Worm (Caenorhabditis elegans) whole organism, L2 larva: ENCODE data around the gene zipt-2.1.
A peak's percentile ranks its signal among the peaks of the same experiment; 100 is the strongest.

Source experiments
- C34F6.9 ChIP-seq: fragments of 150-350 bp; optimal IDR thresholded peaks from 2 replicates; lab custom pipeline; 2014; ENCODE audit warnings: missing biosample characterization, missing genetic modification characterization
- R02D3.7 ChIP-seq: fragments of 150-350 bp; optimal IDR thresholded peaks from 2 replicates; lab custom pipeline; 2014; ENCODE audit warnings: missing biosample characterization, missing genetic modification characterization
- Y55F3AM.14 ChIP-seq: fragments of 200-800 bp; sonication (Bioruptor generic); optimal IDR thresholded peaks from 2 replicates; lab custom pipeline; 2018; ENCODE audit warnings: mild to moderate bottlenecking, missing genetic modification characterization, missing compliant biosample characterization
- ZK546.5 ChIP-seq: sonication (generic microtip); optimal IDR thresholded peaks from 2 replicates; lab custom pipeline; 2017; ENCODE audit warnings: missing biosample characterization, missing genetic modification characterization
- alr-1 ChIP-seq: fragments of 150-350 bp; optimal IDR thresholded peaks from 2 replicates; lab custom pipeline; 2014; ENCODE audit warnings: missing biosample characterization, missing genetic modification characterization
- aly-2 ChIP-seq: fragments of 150-350 bp; optimal IDR thresholded peaks from 2 replicates; lab custom pipeline; 2014; ENCODE audit warnings: missing biosample characterization, missing genetic modification characterization
- ama-1 ChIP-seq: fragments of 150-350 bp; optimal IDR thresholded peaks from 2 replicates; lab custom pipeline; 2018; ENCODE audit warnings: inconsistent platforms
- blmp-1 ChIP-seq: sonication (generic microtip); optimal IDR thresholded peaks from 2 replicates; lab custom pipeline; 2017; ENCODE audit warnings: missing genetic modification characterization, mild to moderate bottlenecking, missing compliant biosample characterization, antibody characterized with exemption, moderate library complexity; ENCODE audit not compliant: insufficient read depth
- ceh-16 ChIP-seq: fragments of 150-350 bp; optimal IDR thresholded peaks from 2 replicates; lab custom pipeline; 2014; ENCODE audit warnings: missing biosample characterization, missing genetic modification characterization
- ceh-82 ChIP-seq: fragments of 150-350 bp; optimal IDR thresholded peaks from 2 replicates; lab custom pipeline; 2014; ENCODE audit warnings: missing biosample characterization, missing genetic modification characterization
- crh-2 ChIP-seq: sonication (generic microtip); optimal IDR thresholded peaks from 2 replicates; lab custom pipeline; 2017; ENCODE audit warnings: missing biosample characterization, missing genetic modification characterization
- dmd-4 ChIP-seq: sonication (generic microtip); optimal IDR thresholded peaks from 2 replicates; lab custom pipeline; 2017; ENCODE audit warnings: missing biosample characterization, missing genetic modification characterization
- egl-27 ChIP-seq: sonication (generic microtip); optimal IDR thresholded peaks from 3 replicates; lab custom pipeline; 2017; ENCODE audit warnings: missing biosample characterization, missing genetic modification reagents, missing genetic modification characterization
- elt-1 ChIP-seq: fragments of 150-350 bp; optimal IDR thresholded peaks from 2 replicates; lab custom pipeline; 2014; ENCODE audit warnings: missing biosample characterization, missing genetic modification characterization
- elt-3 ChIP-seq: sonication (generic microtip); optimal IDR thresholded peaks from 2 replicates; lab custom pipeline; 2017; ENCODE audit warnings: missing biosample characterization, missing genetic modification characterization
- fos-1 ChIP-seq: fragments of 150-350 bp; optimal IDR thresholded peaks from 2 replicates; lab custom pipeline; 2014; ENCODE audit warnings: missing biosample characterization, missing genetic modification characterization
- gmeb-1 ChIP-seq: fragments of 150-350 bp; optimal IDR thresholded peaks from 2 replicates; lab custom pipeline; 2014; ENCODE audit warnings: missing biosample characterization, missing genetic modification characterization
- lin-11 ChIP-seq: fragments of 150-350 bp; sonication (generic microtip); optimal IDR thresholded peaks from 2 replicates; lab custom pipeline; 2014; ENCODE audit warnings: missing biosample characterization, missing genetic modification characterization, inconsistent platforms, mixed read lengths
- lin-13 ChIP-seq: fragments of 150-350 bp; optimal IDR thresholded peaks from 2 replicates; lab custom pipeline; 2014; ENCODE audit warnings: missing biosample characterization, missing genetic modification reagents, missing genetic modification characterization
- lin-39 ChIP-seq: fragments of 150-350 bp; optimal IDR thresholded peaks from 2 replicates; lab custom pipeline; 2014; ENCODE audit warnings: missing biosample characterization, missing genetic modification reagents, missing genetic modification characterization
- lsy-2 ChIP-seq, 2 experiments: fragments of 150-350 bp in 1 of 2; sonication (generic microtip) in 1 of 2; optimal IDR thresholded peaks; 2 replicates each; lab custom pipeline; 2014 to 2017; ENCODE audit warnings: missing biosample characterization in 2 of 2, missing genetic modification characterization in 2 of 2
- mab-5 ChIP-seq: fragments of 150-350 bp; optimal IDR thresholded peaks from 2 replicates; lab custom pipeline; 2014; ENCODE audit warnings: missing biosample characterization, missing genetic modification characterization
- mbf-1 ChIP-seq: sonication (generic microtip); optimal IDR thresholded peaks from 2 replicates; lab custom pipeline; 2017; ENCODE audit warnings: missing biosample characterization, missing genetic modification characterization
- mdl-1 ChIP-seq, 2 experiments: fragments of 150-350 bp in 1 of 2; sonication (generic microtip) in 1 of 2; optimal IDR thresholded peaks; 2 replicates each; lab custom pipeline; 2017; ENCODE audit warnings: missing biosample characterization in 2 of 2, missing genetic modification characterization in 2 of 2
- nhr-10 ChIP-seq: sonication (generic microtip); optimal IDR thresholded peaks from 2 replicates; lab custom pipeline; 2017; ENCODE audit warnings: missing biosample characterization, missing genetic modification characterization
- nhr-11 ChIP-seq: fragments of 150-350 bp; optimal IDR thresholded peaks from 2 replicates; lab custom pipeline; 2014; ENCODE audit warnings: missing biosample characterization, missing genetic modification characterization
- nhr-129 ChIP-seq: fragments of 150-350 bp; optimal IDR thresholded peaks from 2 replicates; lab custom pipeline; 2014; ENCODE audit warnings: missing biosample characterization, missing genetic modification characterization
- nhr-21 ChIP-seq: fragments of 150-350 bp; optimal IDR thresholded peaks from 2 replicates; lab custom pipeline; 2014; ENCODE audit warnings: missing biosample characterization, missing genetic modification characterization
- nhr-237 ChIP-seq: fragments of 150-350 bp; optimal IDR thresholded peaks from 2 replicates; lab custom pipeline; 2014; ENCODE audit warnings: missing biosample characterization, missing genetic modification characterization
- nhr-6 ChIP-seq: fragments of 150-350 bp; optimal IDR thresholded peaks from 2 replicates; lab custom pipeline; 2014; ENCODE audit warnings: missing biosample characterization, missing genetic modification characterization
- nhr-77 ChIP-seq: fragments of 150-350 bp; optimal IDR thresholded peaks from 2 replicates; lab custom pipeline; 2014; ENCODE audit warnings: missing biosample characterization, missing genetic modification characterization
- peb-1 ChIP-seq: fragments of 150-350 bp; optimal IDR thresholded peaks from 2 replicates; lab custom pipeline; 2014; ENCODE audit warnings: missing biosample characterization, missing genetic modification characterization
- sem-4 ChIP-seq: fragments of 150-350 bp; optimal IDR thresholded peaks from 2 replicates; lab custom pipeline; 2014; ENCODE audit warnings: missing biosample characterization, missing genetic modification reagents, missing genetic modification characterization
- skn-1 ChIP-seq: sonication (generic microtip); optimal IDR thresholded peaks from 2 replicates; lab custom pipeline; 2017; ENCODE audit warnings: missing biosample characterization, missing genetic modification characterization
- sma-3 ChIP-seq: sonication (generic microtip); optimal IDR thresholded peaks from 2 replicates; lab custom pipeline; 2016; ENCODE audit warnings: missing genetic modification reagents, missing genetic modification characterization, missing compliant biosample characterization
- sma-9 ChIP-seq, 2 experiments: fragments of 150-350 bp in 1 of 2; sonication (generic microtip) in 1 of 2; optimal IDR thresholded peaks; 2 replicates each; lab custom pipeline; 2014 to 2016; ENCODE audit warnings: missing genetic modification characterization in 2 of 2, mild to moderate bottlenecking in 1 of 2, missing biosample characterization in 1 of 2, missing compliant biosample characterization in 1 of 2, missing genetic modification reagents in 1 of 2, moderate library complexity in 1 of 2
- snpc-4 ChIP-seq: fragments of 150-350 bp; optimal IDR thresholded peaks from 2 replicates; lab custom pipeline; 2014; ENCODE audit warnings: missing biosample characterization, missing genetic modification characterization
- unc-55 ChIP-seq: fragments of 150-350 bp; sonication (generic microtip); optimal IDR thresholded peaks from 3 replicates; lab custom pipeline; 2014; ENCODE audit warnings: missing biosample characterization, missing genetic modification reagents, missing genetic modification characterization
- unc-62 ChIP-seq: fragments of 150-350 bp; optimal IDR thresholded peaks from 2 replicates; lab custom pipeline; 2014; ENCODE audit warnings: missing biosample characterization, missing genetic modification reagents, missing genetic modification characterization
- zag-1 ChIP-seq: fragments of 150-350 bp; optimal IDR thresholded peaks from 2 replicates; lab custom pipeline; 2014; ENCODE audit warnings: missing biosample characterization, missing genetic modification characterization
- ztf-1 ChIP-seq: fragments of 200-800 bp; sonication (Bioruptor generic); conservative IDR thresholded peaks from 2 replicates; pipeline ENCODE4 v1.3.6; 2022; ENCODE audit warnings: missing genetic modification characterization, missing compliant biosample characterization
- ztf-4 ChIP-seq: fragments of 150-350 bp; optimal IDR thresholded peaks from 2 replicates; lab custom pipeline; 2014; ENCODE audit warnings: missing biosample characterization, missing genetic modification characterization

zipt-2.1 gene

ce11 chrIV:10819049-10819448 is 19.6 kb downstream of the zipt-2.1 start:
- TF ChIP-seq dmd-4 (tag; lab: Kevin White, UChicago) (no peak), sma-3 (no peak), mdl-1 (tag; optimal IDR thresholded peaks at IDR 0.05; lab: Kevin White, UChicago) (no peak), zag-1 (tag; lab: Kevin White, UChicago) (peak; percentile 24), nhr-129 (tag; lab: Kevin White, UChicago) (peak; percentile 42), elt-3 (tag; lab: Kevin White, UChicago) (no peak), unc-55 (GFP tag; lab: Kevin White, UChicago) (peak; percentile 47), Y55F3AM.14 (GFP tag; lab: Kevin White, UChicago) (no peak), lin-11 (tag; lab: Kevin White, UChicago) (peak; percentile 16), fos-1 (no peak), ceh-82 (tag; lab: Kevin White, UChicago) (no peak), ZK546.5 (no peak), nhr-237 (tag; lab: Kevin White, UChicago) (no peak), peb-1 (tag; lab: Kevin White, UChicago) (no peak), nhr-6 (tag; lab: Kevin White, UChicago) (no peak), aly-2 (no peak), nhr-21 (tag; lab: Kevin White, UChicago) (no peak), unc-62 (GFP tag; lab: Kevin White, UChicago) (no peak), C34F6.9 (tag; lab: Kevin White, UChicago) (peak; percentile 47), skn-1 (no peak), ztf-4 (tag; lab: Kevin White, UChicago) (no peak), sem-4 (tag; lab: Kevin White, UChicago) (no peak), ceh-16 (tag; lab: Kevin White, UChicago) (no peak), crh-2 (tag; lab: Kevin White, UChicago) (peak; percentile 14), alr-1 (no peak), blmp-1 (tag; lab: Kevin White, UChicago) (no peak)

ce11 chrIV:10820114-10820513 is 20.7 kb downstream of the zipt-2.1 start:
- TF ChIP-seq dmd-4 (tag; lab: Kevin White, UChicago) (no peak), nhr-6 (tag; lab: Kevin White, UChicago) (no peak), fos-1 (peak; percentile 22)

- no peak for TF ChIP-seq unc-55 (GFP tag; lab: Kevin White, UChicago)
Observed at ce11 chrIV:10820837-10821671, 21.6 kb downstream of the zipt-2.1 start.

- TF ChIP-seq unc-55 (GFP tag; lab: Kevin White, UChicago) (peak; percentile 92), lin-11 (tag; lab: Kevin White, UChicago) (peak; percentile 46), mbf-1 (tag; lab: Kevin White, UChicago) (no peak), sma-9 (GFP tag; optimal IDR thresholded peaks at IDR 0.05; lab: Kevin White, UChicago) (peak; percentile 81), sma-9 (tag; optimal IDR thresholded peaks at IDR 0.05; lab: Kevin White, UChicago) (no peak), sma-3 (peak; percentile 58), elt-1 (tag; lab: Kevin White, UChicago) (no peak), blmp-1 (tag; lab: Kevin White, UChicago) (peak; percentile 96), C34F6.9 (tag; lab: Kevin White, UChicago) (peak; percentile 93), mdl-1 (tag; optimal IDR thresholded peaks at IDR 0.05; lab: Kevin White, UChicago) (peak; percentile 32), egl-27 (peak; percentile 72), aly-2 (peak; percentile 78), nhr-11 (tag; lab: Kevin White, UChicago) (no peak), crh-2 (tag; lab: Kevin White, UChicago) (peak; percentile 85), fos-1 (peak; percentile 80), zag-1 (tag; lab: Kevin White, UChicago) (peak; percentile 85), nhr-237 (tag; lab: Kevin White, UChicago) (no peak), ceh-16 (tag; lab: Kevin White, UChicago) (peak; percentile 65), ceh-82 (tag; lab: Kevin White, UChicago) (peak; percentile 7), ama-1 (lab: Kevin White, UChicago) (peak; percentile 78), lin-39 (tag; lab: Kevin White, UChicago) (peak; percentile 80), gmeb-1 (tag; lab: Kevin White, UChicago) (peak; percentile 70), peb-1 (tag; lab: Kevin White, UChicago) (no peak), nhr-77 (tag; lab: Kevin White, UChicago) (no peak), lsy-2 (tag; optimal IDR thresholded peaks at IDR 0.05; lab: Kevin White, UChicago) (peak; percentile 62 to 80), ztf-4 (tag; lab: Kevin White, UChicago) (peak; percentile 93), snpc-4 (tag; lab: Kevin White, UChicago) (peak; percentile 55), nhr-6 (tag; lab: Kevin White, UChicago) (peak; percentile 95), lin-13 (GFP tag; lab: Kevin White, UChicago) (peak; percentile 81), ztf-1 (GFP tag; lab: Robert Waterston, UW) (no peak), R02D3.7 (no peak), Y55F3AM.14 (GFP tag; lab: Kevin White, UChicago) (peak; percentile 97), nhr-10 (tag; lab: Kevin White, UChicago) (peak; percentile 38), mab-5 (tag; lab: Kevin White, UChicago) (peak; percentile 80)
Observed at ce11 chrIV:10821672-10822304, 22.3 kb downstream of the zipt-2.1 start.
